Fruit fly (Drosophila melanogaster) whole organism, prepupa: ENCODE data around the gene FarO.

Source experiments
- CG11294 ChIP-seq: fragments of 200-800 bp; sonication (Bioruptor generic); IDR thresholded peaks from 2 replicates; pipeline ENCODE4 v1.3.6; 2022; ENCODE audit warnings: missing biosample characterization, missing genetic modification characterization
- CG11762 ChIP-seq: fragments of 200-800 bp; sonication (Bioruptor generic); optimal IDR thresholded peaks from 3 replicates; lab custom pipeline; 2016; ENCODE audit warnings: missing biosample characterization, missing genetic modification characterization; ENCODE audit not compliant: insufficient read depth
- CG1621 ChIP-seq: fragments of 200-800 bp; sonication (Bioruptor generic); optimal IDR thresholded peaks from 3 replicates; lab custom pipeline; 2018; ENCODE audit warnings: missing biosample characterization, mild to moderate bottlenecking, missing genetic modification characterization
- CG16779 ChIP-seq: fragments of 200-800 bp; sonication (Bioruptor generic); optimal IDR thresholded peaks from 3 replicates; lab custom pipeline; 2017; ENCODE audit warnings: missing biosample characterization, mild to moderate bottlenecking, missing genetic modification characterization
- CG3032 ChIP-seq: fragments of 200-800 bp; optimal IDR thresholded peaks from 2 replicates; lab custom pipeline; 2019; ENCODE audit warnings: missing biosample characterization, mild to moderate bottlenecking, missing genetic modification characterization, moderate library complexity
- CG32006 ChIP-seq: fragments of 200-800 bp; sonication (Bioruptor generic); optimal IDR thresholded peaks from 3 replicates; lab custom pipeline; 2017; ENCODE audit warnings: missing biosample characterization, mild to moderate bottlenecking, missing genetic modification characterization
- CG34406 ChIP-seq: fragments of 200-800 bp; sonication (Bioruptor generic); optimal IDR thresholded peaks from 3 replicates; lab custom pipeline; 2016; ENCODE audit warnings: missing biosample characterization, missing genetic modification characterization
- CG3919 ChIP-seq: fragments of 200-800 bp; sonication (Bioruptor generic); optimal IDR thresholded peaks from 3 replicates; lab custom pipeline; 2016; ENCODE audit warnings: missing biosample characterization, missing genetic modification characterization
- CG4318 ChIP-seq: fragments of 200-800 bp; sonication (Bioruptor generic); optimal IDR thresholded peaks from 3 replicates; lab custom pipeline; 2017; ENCODE audit warnings: missing biosample characterization, mild to moderate bottlenecking, missing genetic modification characterization
- CG6276 ChIP-seq: fragments of 200-800 bp; sonication (Bioruptor generic); optimal IDR thresholded peaks from 2 replicates; lab custom pipeline; 2017; ENCODE audit warnings: missing biosample characterization, mild to moderate bottlenecking, missing genetic modification characterization
- CG6792 ChIP-seq: fragments of 200-800 bp; sonication (Bioruptor generic); optimal IDR thresholded peaks from 3 replicates; lab custom pipeline; 2016; ENCODE audit warnings: missing biosample characterization, missing genetic modification characterization
- CG6854 ChIP-seq: fragments of 200-800 bp; sonication (Bioruptor generic); optimal IDR thresholded peaks from 2 replicates; lab custom pipeline; 2017; ENCODE audit warnings: missing biosample characterization, mild to moderate bottlenecking, missing genetic modification characterization
- CG8119 ChIP-seq: fragments of 200-800 bp; sonication (Bioruptor generic); IDR thresholded peaks from 3 replicates; pipeline ENCODE4 v1.3.6; 2022; ENCODE audit warnings: missing biosample characterization, missing genetic modification characterization
- CG9139 ChIP-seq: fragments of 200-800 bp; sonication (Bioruptor generic); optimal IDR thresholded peaks from 3 replicates; lab custom pipeline; 2017; ENCODE audit warnings: missing biosample characterization, mild to moderate bottlenecking, missing genetic modification characterization
- Eip78C ChIP-seq: fragments of 200-800 bp; sonication (Bioruptor generic); peaks from one replicate; lab custom pipeline; 2016; ENCODE audit warnings: missing biosample characterization, missing genetic modification characterization
- Eip93F ChIP-seq: fragments of 200-800 bp; sonication (Bioruptor generic); optimal IDR thresholded peaks from 2 replicates; lab custom pipeline; 2016; ENCODE audit warnings: missing biosample characterization, mild to moderate bottlenecking, missing genetic modification characterization
- Ets21C ChIP-seq: fragments of 200-800 bp; sonication (Bioruptor generic); optimal IDR thresholded peaks from 3 replicates; lab custom pipeline; 2016; ENCODE audit warnings: missing biosample characterization, missing genetic modification characterization
- Gug ChIP-seq: fragments of 200-800 bp; sonication (Bioruptor generic); IDR thresholded peaks from 2 replicates; pipeline ENCODE4 v1.3.6; 2022; ENCODE audit warnings: missing biosample characterization, missing genetic modification characterization
- Hr38 ChIP-seq: sonication (Bioruptor generic); optimal IDR thresholded peaks from 2 replicates; lab custom pipeline; 2016; ENCODE audit warnings: missing biosample characterization, missing genetic modification characterization
- Hr39 ChIP-seq: fragments of 200-800 bp; sonication (Bioruptor generic); optimal IDR thresholded peaks from 2 replicates; lab custom pipeline; 2016; ENCODE audit warnings: missing biosample characterization, missing genetic modification characterization
- Hr4 ChIP-seq: fragments of 200-800 bp; sonication (Bioruptor generic); optimal IDR thresholded peaks from 3 replicates; lab custom pipeline; 2016; ENCODE audit warnings: missing biosample characterization, missing genetic modification characterization
- Lpt ChIP-seq: fragments of 200-800 bp; sonication (Bioruptor generic); optimal IDR thresholded peaks from 3 replicates; lab custom pipeline; 2016; ENCODE audit warnings: missing biosample characterization, missing genetic modification characterization
- Met ChIP-seq: fragments of 200-800 bp; sonication (Bioruptor generic); optimal IDR thresholded peaks from 3 replicates; lab custom pipeline; 2016; ENCODE audit warnings: missing biosample characterization, missing genetic modification characterization
- OdsH ChIP-seq: fragments of 200-800 bp; sonication (Bioruptor generic); optimal IDR thresholded peaks from 3 replicates; lab custom pipeline; 2016; ENCODE audit warnings: missing biosample characterization, missing genetic modification characterization
- Sox102F ChIP-seq: fragments of 200-800 bp; sonication (Bioruptor generic); optimal IDR thresholded peaks from 2 replicates; lab custom pipeline; 2016; ENCODE audit warnings: missing biosample characterization, mild to moderate bottlenecking, missing genetic modification characterization
- Sox14 ChIP-seq: fragments of 200-800 bp; sonication (Bioruptor generic); optimal IDR thresholded peaks from 3 replicates; lab custom pipeline; 2016; ENCODE audit warnings: missing biosample characterization, missing genetic modification characterization
- Sox15 ChIP-seq: fragments of 200-800 bp; sonication (Bioruptor generic); optimal IDR thresholded peaks from 3 replicates; lab custom pipeline; 2016; ENCODE audit warnings: missing biosample characterization, missing genetic modification characterization
- achi ChIP-seq: fragments of 200-800 bp; sonication (Bioruptor generic); optimal IDR thresholded peaks from 3 replicates; lab custom pipeline; 2016; ENCODE audit warnings: missing biosample characterization, missing genetic modification characterization
- acj6 ChIP-seq: fragments of 200-800 bp; sonication (Bioruptor generic); optimal IDR thresholded peaks from 3 replicates; lab custom pipeline; 2016; ENCODE audit warnings: missing biosample characterization, missing genetic modification characterization
- cyc ChIP-seq: fragments of 200-800 bp; sonication (Bioruptor generic); optimal IDR thresholded peaks from 3 replicates; lab custom pipeline; 2016; ENCODE audit warnings: missing biosample characterization, missing genetic modification characterization
- dac ChIP-seq: fragments of 200-800 bp; sonication (Bioruptor generic); optimal IDR thresholded peaks from 2 replicates; lab custom pipeline; 2017; ENCODE audit warnings: missing biosample characterization, mild to moderate bottlenecking, missing genetic modification characterization
- dsx ChIP-seq: fragments of 200-800 bp; optimal IDR thresholded peaks from 3 replicates; lab custom pipeline; 2019; ENCODE audit warnings: missing biosample characterization, mild to moderate bottlenecking, missing genetic modification characterization, moderate library complexity; ENCODE audit not compliant: poor library complexity, severe bottlenecking
- eg ChIP-seq: fragments of 200-800 bp; sonication (Bioruptor generic); IDR thresholded peaks from 3 replicates; pipeline ENCODE4 v1.3.6; 2022; ENCODE audit warnings: missing biosample characterization, missing genetic modification characterization
- esn ChIP-seq: fragments of 200-800 bp; sonication (Bioruptor generic); optimal IDR thresholded peaks from 2 replicates; lab custom pipeline; 2016; ENCODE audit warnings: missing biosample characterization, mild to moderate bottlenecking, missing genetic modification characterization, moderate library complexity
- fkh ChIP-seq: fragments of 200-800 bp; sonication (Bioruptor generic); optimal IDR thresholded peaks from 3 replicates; lab custom pipeline; 2017; ENCODE audit warnings: missing biosample characterization, mild to moderate bottlenecking, missing genetic modification characterization, moderate library complexity
- lz ChIP-seq: fragments of 200-800 bp; sonication (Bioruptor generic); optimal IDR thresholded peaks from 3 replicates; lab custom pipeline; 2016; ENCODE audit warnings: missing biosample characterization, missing genetic modification characterization
- net ChIP-seq: fragments of 200-800 bp; sonication (Bioruptor generic); optimal IDR thresholded peaks from 3 replicates; lab custom pipeline; 2016; ENCODE audit warnings: missing biosample characterization, missing genetic modification characterization
- pdm3 ChIP-seq: fragments of 200-800 bp; sonication (Bioruptor generic); optimal IDR thresholded peaks from 3 replicates; lab custom pipeline; 2016; ENCODE audit warnings: missing biosample characterization, missing genetic modification characterization
- salr ChIP-seq, 2 experiments: fragments of 200-800 bp; sonication (Bioruptor generic); optimal IDR thresholded peaks; 3 replicates each; lab custom pipeline; 2016 to 2018; ENCODE audit warnings: missing biosample characterization in 2 of 2, missing genetic modification characterization in 2 of 2, mild to moderate bottlenecking in 1 of 2
- spab ChIP-seq: fragments of 200-800 bp; sonication (Bioruptor generic); optimal IDR thresholded peaks from 2 replicates; lab custom pipeline; 2017; ENCODE audit warnings: missing biosample characterization, mild to moderate bottlenecking, missing genetic modification characterization, missing genetic modification reagents
- ss ChIP-seq, 2 experiments: fragments of 200-800 bp; sonication (Bioruptor generic); optimal IDR thresholded peaks; 2 replicates in 1 of 2; 3 replicates in 1 of 2; lab custom pipeline; 2017 to 2018; ENCODE audit warnings: mild to moderate bottlenecking in 2 of 2, missing biosample characterization in 2 of 2, missing genetic modification characterization in 2 of 2, moderate library complexity in 1 of 2
- svp ChIP-seq: fragments of 200-800 bp; sonication (Bioruptor generic); peaks from one replicate; lab custom pipeline; 2016; ENCODE audit warnings: missing biosample characterization, missing genetic modification characterization
- topi ChIP-seq: fragments of 200-800 bp; sonication (Bioruptor generic); optimal IDR thresholded peaks from 3 replicates; lab custom pipeline; 2016; ENCODE audit warnings: missing biosample characterization, missing genetic modification characterization
- vri ChIP-seq: fragments of 200-800 bp; sonication (Bioruptor generic); optimal IDR thresholded peaks from 3 replicates; lab custom pipeline; 2016; ENCODE audit warnings: missing biosample characterization, mild to moderate bottlenecking, missing genetic modification characterization

Gene FarO

dm6 chrX:2161020-2161419, 42.6 kb downstream of the FarO start:
- TF ChIP-seq CG11762 (GFP tag; lab: Kevin White, UChicago) (no peak), ss (GFP tag; optimal IDR thresholded peaks at IDR 0.05; lab: Kevin White, UChicago) (no peak), salr (GFP tag; optimal IDR thresholded peaks at IDR 0.05; lab: Kevin White, UChicago) (no peak)

- TF ChIP-seq Sox15 (GFP tag; lab: Kevin White, UChicago): no peak
- TF ChIP-seq Hr4: no peak
- no peak for TF ChIP-seq CG8119 (GFP tag; lab: Robert Waterston, UW)
- peak; percentile 19 for TF ChIP-seq CG6276 (GFP tag; lab: Kevin White, UChicago)
- no peak for TF ChIP-seq eg (GFP tag; lab: Robert Waterston, UW)
- TF ChIP-seq acj6 (GFP tag; lab: Kevin White, UChicago): no peak
- TF ChIP-seq OdsH (GFP tag; lab: Kevin White, UChicago): no peak
- no peak for TF ChIP-seq CG6854 (GFP tag; lab: Kevin White, UChicago)
- peak; percentile 32 for TF ChIP-seq Hr39
- no peak for TF ChIP-seq CG1621 (tag; lab: Kevin White, UChicago)
- TF ChIP-seq cyc: peak; percentile 10
- no peak for TF ChIP-seq vri
- TF ChIP-seq spab (GFP tag; lab: Kevin White, UChicago): no peak
- TF ChIP-seq Eip93F (GFP tag; lab: Kevin White, UChicago): no peak
- peak; percentile 26 for TF ChIP-seq svp
- no peak for TF ChIP-seq Sox102F (GFP tag; lab: Kevin White, UChicago)
- no peak for TF ChIP-seq Gug (GFP tag; lab: Robert Waterston, UW)
- no peak for TF ChIP-seq CG11294 (GFP tag; lab: Robert Waterston, UW)
- no peak for TF ChIP-seq achi (GFP tag; lab: Kevin White, UChicago)
- peak; percentile 51 for TF ChIP-seq Eip78C (GFP tag; lab: Kevin White, UChicago)
- TF ChIP-seq salr (GFP tag; optimal IDR thresholded peaks at IDR 0.05; lab: Kevin White, UChicago): no peak
- no peak for TF ChIP-seq Ets21C
- TF ChIP-seq Sox14 (GFP tag; lab: Kevin White, UChicago): peak; percentile 7
- TF ChIP-seq topi (GFP tag; lab: Kevin White, UChicago): no peak
- no peak for TF ChIP-seq dsx (GFP tag; lab: Kevin White, UChicago)
- TF ChIP-seq CG3919 (GFP tag; lab: Kevin White, UChicago): peak; percentile 26
- peak; percentile 34 for TF ChIP-seq esn (GFP tag; lab: Kevin White, UChicago)
- no peak for TF ChIP-seq CG9139 (GFP tag; lab: Kevin White, UChicago)
- TF ChIP-seq net (GFP tag; lab: Kevin White, UChicago): no peak
- TF ChIP-seq Met (GFP tag; lab: Kevin White, UChicago): no peak
Observed at dm6 chrX:2158668-2159163, 45.0 kb downstream of the FarO start, which contains the start of gene wapl. Gene wapl, minus strand, starts transcription at chrX:2158983.

dm6 chrX:2157929-2158610, 45.6 kb downstream of the FarO start:
- peak; percentile 18 for TF ChIP-seq dac (GFP tag; lab: Kevin White, UChicago)
- no peak for TF ChIP-seq CG9139 (GFP tag; lab: Kevin White, UChicago)
- no peak for TF ChIP-seq CG6792 (GFP tag; lab: Kevin White, UChicago)
- peak; percentile 42 for TF ChIP-seq fkh (GFP tag; lab: Kevin White, UChicago)
- TF ChIP-seq CG6854 (GFP tag; lab: Kevin White, UChicago): no peak
- no peak for TF ChIP-seq CG6276 (GFP tag; lab: Kevin White, UChicago)
- TF ChIP-seq Eip78C (GFP tag; lab: Kevin White, UChicago): peak; percentile 22
- 0 out of 3 replicates have a peak, but pooled peaks have one; percentile 32 for TF ChIP-seq CG8119 (GFP tag; lab: Robert Waterston, UW)
- no peak for TF ChIP-seq lz
- TF ChIP-seq Sox102F (GFP tag; lab: Kevin White, UChicago): no peak
- TF ChIP-seq CG3032 (tag; lab: Kevin White, UChicago): no peak
- TF ChIP-seq CG34406 (GFP tag; lab: Kevin White, UChicago): no peak
- TF ChIP-seq salr (GFP tag; optimal IDR thresholded peaks at IDR 0.05; lab: Kevin White, UChicago): no peak
- no peak for TF ChIP-seq CG4318 (GFP tag; lab: Kevin White, UChicago)
- no peak for TF ChIP-seq svp
- TF ChIP-seq CG32006 (GFP tag; lab: Kevin White, UChicago): peak; percentile 4
- TF ChIP-seq Hr4: no peak
- peak; percentile 17 for TF ChIP-seq Sox14 (GFP tag; lab: Kevin White, UChicago)
- peak; percentile 1 for TF ChIP-seq esn (GFP tag; lab: Kevin White, UChicago)
- TF ChIP-seq acj6 (GFP tag; lab: Kevin White, UChicago): no peak
- no peak for TF ChIP-seq OdsH (GFP tag; lab: Kevin White, UChicago)
- no peak for TF ChIP-seq pdm3
- no peak for TF ChIP-seq CG1621 (tag; lab: Kevin White, UChicago)
- TF ChIP-seq Met (GFP tag; lab: Kevin White, UChicago): no peak
- no peak for TF ChIP-seq cyc
- TF ChIP-seq vri: no peak
- TF ChIP-seq ss (GFP tag; optimal IDR thresholded peaks at IDR 0.05; lab: Kevin White, UChicago): peak in 1 of 2 experiments; percentile 41
- no peak for TF ChIP-seq achi (GFP tag; lab: Kevin White, UChicago)
- TF ChIP-seq CG16779 (tag; lab: Kevin White, UChicago): no peak
- TF ChIP-seq Lpt: no peak
- TF ChIP-seq Hr38 (GFP tag; lab: Kevin White, UChicago): no peak
